Fruit fly (Drosophila melanogaster) whole organism: Measurements from ENCODE around the gene LManI.

Source experiments
- CG8478 ChIP-seq: fragments of >200 bp; optimal IDR thresholded peaks from 2 replicates; lab custom pipeline; 2018; ENCODE audit warnings: inconsistent platforms
- Dll ChIP-seq: fragments of >200 bp; optimal IDR thresholded peaks from 2 replicates; lab custom pipeline; 2017
- pan ChIP-seq: fragments of >200 bp; optimal IDR thresholded peaks from 2 replicates; lab custom pipeline; 2017
- psq ChIP-seq: fragments of >200 bp; optimal IDR thresholded peaks from 2 replicates; lab custom pipeline; 2017

DNA sequence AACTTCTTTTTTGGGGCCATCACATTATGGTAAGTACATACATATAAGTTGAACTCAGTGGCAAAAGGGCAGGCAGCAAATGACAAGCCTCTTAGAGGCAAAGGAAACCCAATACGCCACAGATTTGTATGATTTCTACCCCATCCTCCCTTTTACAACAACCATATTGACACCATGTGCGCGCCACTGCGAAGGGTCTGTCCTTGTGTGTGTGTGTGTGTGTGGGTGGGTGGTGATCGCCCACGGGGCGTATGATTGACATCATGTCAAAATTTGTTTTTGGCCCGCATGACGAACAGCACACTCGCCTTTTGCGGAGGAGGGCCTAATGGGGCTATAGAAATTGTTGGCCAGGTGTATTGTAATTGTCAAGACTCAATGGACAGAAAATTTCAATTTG lies 42.6 kb upstream of the LManI start:
- TF ChIP-seq CG8478 (lab: Kevin White, UChicago) (no peak), psq (lab: Kevin White, UChicago) (no peak), Dll (lab: Kevin White, UChicago) (no peak), pan (no peak)
